Worm (Caenorhabditis elegans) whole organism, L1 larva: ENCODE measurements around the gene ZK1248.15.

Experiments used
- C16A3.4 ChIP-seq: fragments of 150-350 bp; optimal IDR thresholded peaks from 2 replicates; lab custom pipeline; 2014; ENCODE audit warnings: missing biosample characterization, missing genetic modification characterization
- C34B4.2 ChIP-seq: sonication (generic microtip); optimal IDR thresholded peaks from 2 replicates; lab custom pipeline; 2017; ENCODE audit warnings: mild to moderate bottlenecking, missing genetic modification characterization, missing compliant biosample characterization
- alr-1 ChIP-seq: fragments of 200-800 bp; sonication (Bioruptor generic); optimal IDR thresholded peaks from 2 replicates; lab custom pipeline; 2018; ENCODE audit warnings: borderline replicate concordance, mild to moderate bottlenecking, missing genetic modification characterization, missing compliant biosample characterization
- ama-1 ChIP-seq: fragments of 150-350 bp; optimal IDR thresholded peaks from 2 replicates; lab custom pipeline; 2014
- ceh-63 ChIP-seq: fragments of 200-800 bp; sonication (Bioruptor generic); optimal IDR thresholded peaks from 2 replicates; lab custom pipeline; 2018; ENCODE audit warnings: mild to moderate bottlenecking, missing genetic modification characterization, missing compliant biosample characterization
- ceh-8 ChIP-seq: fragments of 200-800 bp; sonication (Bioruptor generic); optimal IDR thresholded peaks from 2 replicates; lab custom pipeline; 2018; ENCODE audit warnings: mild to moderate bottlenecking, missing genetic modification characterization, moderate library complexity, missing compliant biosample characterization
- ceh-82 ChIP-seq, 3 experiments: fragments of 150-350 bp in 1 of 3; sonication (generic microtip) in 2 of 3; optimal IDR thresholded peaks; 2 replicates each; lab custom pipeline; 2014 to 2017; ENCODE audit warnings: missing biosample characterization in 3 of 3, missing genetic modification characterization in 3 of 3
- ceh-90 ChIP-seq: sonication (generic microtip); optimal IDR thresholded peaks from 2 replicates; lab custom pipeline; 2016; ENCODE audit warnings: missing genetic modification characterization, missing compliant biosample characterization
- dpl-1 ChIP-seq, 3 experiments: fragments of 150-350 bp in 2 of 3; sonication (generic microtip) in 1 of 3; optimal IDR thresholded peaks; 2 replicates each; lab custom pipeline; 2014 to 2017; ENCODE audit warnings: missing biosample characterization in 3 of 3, missing genetic modification characterization in 3 of 3, missing genetic modification reagents in 3 of 3
- efl-1 ChIP-seq, 4 experiments: fragments of 150-350 bp; optimal IDR thresholded peaks in 3 of 4; peaks in 1 of 4; 1 replicate in 1 of 4; 2 replicates in 3 of 4; lab custom pipeline; 2014; ENCODE audit warnings: missing biosample characterization in 2 of 4, missing genetic modification characterization in 2 of 4, missing genetic modification reagents in 2 of 4
- efl-3 ChIP-seq: fragments of 200-800 bp; sonication (Bioruptor generic); optimal IDR thresholded peaks from 2 replicates; lab custom pipeline; 2018; ENCODE audit warnings: mild to moderate bottlenecking, missing genetic modification characterization, missing compliant biosample characterization
- egl-27 ChIP-seq, 2 experiments: fragments of 150-350 bp in 1 of 2; sonication (generic microtip); optimal IDR thresholded peaks; 3 replicates each; lab custom pipeline; 2017 to 2018; ENCODE audit warnings: missing biosample characterization in 2 of 2, missing genetic modification characterization in 2 of 2, missing genetic modification reagents in 2 of 2
- elt-2 ChIP-seq: sonication (generic microtip); optimal IDR thresholded peaks from 2 replicates; lab custom pipeline; 2016; ENCODE audit warnings: missing genetic modification characterization, mild to moderate bottlenecking, inconsistent platforms, missing compliant biosample characterization, missing genetic modification reagents
- elt-3 ChIP-seq, 6 experiments: fragments of 150-350 bp in 1 of 6; sonication (generic microtip); optimal IDR thresholded peaks; 2 replicates each; lab custom pipeline; 2017 to 2018; ENCODE audit warnings: missing biosample characterization in 6 of 6, missing genetic modification characterization in 6 of 6, inconsistent platforms in 1 of 6
- ets-5 ChIP-seq: fragments of 200-800 bp; sonication (Bioruptor generic); IDR thresholded peaks from 2 replicates; pipeline ENCODE4 v1.3.6; 2022; ENCODE audit warnings: missing genetic modification characterization, missing compliant biosample characterization
- fkh-10 ChIP-seq: sonication (generic microtip); optimal IDR thresholded peaks from 2 replicates; lab custom pipeline; 2017; ENCODE audit warnings: missing biosample characterization, missing genetic modification reagents, missing genetic modification characterization
- hlh-17 ChIP-seq: fragments of 200-800 bp; sonication (Bioruptor generic); optimal IDR thresholded peaks from 2 replicates; lab custom pipeline; 2018; ENCODE audit warnings: missing genetic modification characterization, mild to moderate bottlenecking, missing compliant biosample characterization, moderate library complexity, borderline replicate concordance
- jun-1 ChIP-seq: fragments of 150-350 bp; optimal IDR thresholded peaks from 2 replicates; lab custom pipeline; 2014; ENCODE audit warnings: missing biosample characterization, missing genetic modification reagents, missing genetic modification characterization
- lin-13 ChIP-seq: fragments of 150-350 bp; optimal IDR thresholded peaks from 2 replicates; lab custom pipeline; 2014; ENCODE audit warnings: missing biosample characterization, missing genetic modification reagents, missing genetic modification characterization
- lin-35 ChIP-seq, 2 experiments: fragments of 150-350 bp; optimal IDR thresholded peaks; 2 replicates each; lab custom pipeline; 2014; ENCODE audit warnings: missing biosample characterization in 2 of 2, missing genetic modification characterization in 2 of 2, missing genetic modification reagents in 2 of 2
- lin-39 ChIP-seq: fragments of 150-350 bp; optimal IDR thresholded peaks from 2 replicates; lab custom pipeline; 2014; ENCODE audit warnings: missing biosample characterization, missing genetic modification reagents, missing genetic modification characterization
- lir-3 ChIP-seq: sonication (generic microtip); optimal IDR thresholded peaks from 2 replicates; lab custom pipeline; 2016; ENCODE audit warnings: mild to moderate bottlenecking, missing genetic modification characterization, moderate library complexity, missing compliant biosample characterization; ENCODE audit not compliant: poor library complexity
- lsy-2 ChIP-seq, 2 experiments: fragments of 150-350 bp; optimal IDR thresholded peaks; 2 replicates each; lab custom pipeline; 2014; ENCODE audit warnings: missing biosample characterization in 2 of 2, missing genetic modification characterization in 2 of 2
- mab-9 ChIP-seq: fragments of 200-800 bp; sonication (Bioruptor generic); IDR thresholded peaks from 2 replicates; pipeline ENCODE4 v1.3.6; 2022; ENCODE audit warnings: missing genetic modification reagents, missing genetic modification characterization, missing compliant biosample characterization
- nhr-20 ChIP-seq: sonication (generic microtip); optimal IDR thresholded peaks from 2 replicates; lab custom pipeline; 2016; ENCODE audit warnings: mild to moderate bottlenecking, missing genetic modification characterization, missing compliant biosample characterization
- nhr-28 ChIP-seq: fragments of 150-350 bp; optimal IDR thresholded peaks from 2 replicates; lab custom pipeline; 2014; ENCODE audit warnings: missing biosample characterization, missing genetic modification characterization
- nhr-71 ChIP-seq: sonication (generic microtip); optimal IDR thresholded peaks from 2 replicates; lab custom pipeline; 2016; ENCODE audit warnings: mild to moderate bottlenecking, missing genetic modification characterization, moderate library complexity, missing compliant biosample characterization
- nhr-76 ChIP-seq: sonication (generic microtip); optimal IDR thresholded peaks from 2 replicates; lab custom pipeline; 2017; ENCODE audit warnings: missing biosample characterization, missing genetic modification characterization
- nhr-84 ChIP-seq: sonication (generic microtip); optimal IDR thresholded peaks from 2 replicates; lab custom pipeline; 2017; ENCODE audit warnings: missing biosample characterization, missing genetic modification characterization
- nhr-85 ChIP-seq: sonication (generic microtip); peaks from one replicate; lab custom pipeline; 2016; ENCODE audit warnings: missing genetic modification characterization, inconsistent platforms, missing compliant biosample characterization
- rnt-1 ChIP-seq: sonication (generic microtip); optimal IDR thresholded peaks from 2 replicates; lab custom pipeline; 2016; ENCODE audit warnings: mild to moderate bottlenecking, missing genetic modification characterization, moderate library complexity, missing compliant biosample characterization
- snu-23 ChIP-seq: sonication (generic microtip); optimal IDR thresholded peaks from 2 replicates; lab custom pipeline; 2016; ENCODE audit warnings: missing genetic modification characterization, missing compliant biosample characterization
- sox-4 ChIP-seq: sonication (generic microtip); optimal IDR thresholded peaks from 2 replicates; lab custom pipeline; 2016; ENCODE audit warnings: missing genetic modification characterization, missing compliant biosample characterization
- sup-37 ChIP-seq: fragments of 200-800 bp; sonication (Bioruptor generic); optimal IDR thresholded peaks from 2 replicates; lab custom pipeline; 2018; ENCODE audit warnings: mild to moderate bottlenecking, missing genetic modification characterization, missing compliant biosample characterization
- swsn-7 ChIP-seq: sonication (generic microtip); optimal IDR thresholded peaks from 2 replicates; lab custom pipeline; 2016; ENCODE audit warnings: missing genetic modification characterization, missing compliant biosample characterization
- tbx-2 ChIP-seq: sonication (generic microtip); optimal IDR thresholded peaks from 2 replicates; lab custom pipeline; 2016; ENCODE audit warnings: missing genetic modification characterization, missing compliant biosample characterization
- tlp-1 ChIP-seq: fragments of 150-350 bp; optimal IDR thresholded peaks from 2 replicates; lab custom pipeline; 2014; ENCODE audit warnings: missing biosample characterization, missing genetic modification characterization
- unc-30 ChIP-seq: sonication (generic microtip); optimal IDR thresholded peaks from 2 replicates; lab custom pipeline; 2017; ENCODE audit warnings: missing biosample characterization, missing genetic modification characterization
- unc-86 ChIP-seq: sonication (generic microtip); optimal IDR thresholded peaks from 2 replicates; lab custom pipeline; 2016; ENCODE audit warnings: missing genetic modification characterization, missing compliant biosample characterization
- vab-15 ChIP-seq: sonication (generic microtip); optimal IDR thresholded peaks from 2 replicates; lab custom pipeline; 2017; ENCODE audit warnings: missing genotype, mild to moderate bottlenecking, missing genetic modification characterization, missing compliant biosample characterization
- zip-4 ChIP-seq: fragments of 200-800 bp; sonication (Bioruptor generic); optimal IDR thresholded peaks from 2 replicates; lab custom pipeline; 2018; ENCODE audit warnings: mild to moderate bottlenecking, missing genetic modification characterization, moderate library complexity, missing compliant biosample characterization
- ztf-11 ChIP-seq, 2 experiments: sonication (generic microtip); optimal IDR thresholded peaks; 2 replicates each; lab custom pipeline; 2016 to 2017; ENCODE audit warnings: missing genetic modification characterization in 2 of 2, missing biosample characterization in 1 of 2, missing compliant biosample characterization in 1 of 2
- ztf-4 ChIP-seq: fragments of 150-350 bp; optimal IDR thresholded peaks from 2 replicates; lab custom pipeline; 2014; ENCODE audit warnings: missing biosample characterization, missing genetic modification characterization

ZK1248.15 gene

ce11 chrII:5836153-5836719 is 2.1 kb downstream of the ZK1248.15 start, which contains the start of gene fzo-1 (continued):
- TF ChIP-seq jun-1 (tag; lab: Kevin White, UChicago) (no peak), sup-37 (GFP tag; lab: Kevin White, UChicago) (no peak), sox-4 (tag; lab: Kevin White, UChicago) (peak; percentile 71), ceh-8 (no peak), unc-86 (peak; percentile 2), nhr-28 (tag; lab: Kevin White, UChicago) (no peak), C34B4.2 (no peak), egl-27 (tag; optimal IDR thresholded peaks at IDR 0.05; lab: Kevin White, UChicago) (no peak), nhr-76 (tag; lab: Kevin White, UChicago) (no peak), ceh-90 (tag; lab: Kevin White, UChicago) (peak; percentile 64), nhr-84 (no peak), lin-35 (GFP tag; optimal IDR thresholded peaks at IDR 0.05; lab: Kevin White, UChicago) (peak; percentile 38 to 55), efl-3 (GFP tag; lab: Kevin White, UChicago) (no peak), dpl-1 (GFP tag; optimal IDR thresholded peaks at IDR 0.05; lab: Kevin White, UChicago) (peak; percentile 13 to 35 (median 21)), hlh-17 (GFP tag; lab: Kevin White, UChicago) (no peak), zip-4 (no peak), C16A3.4 (peak; percentile 45), ceh-63 (GFP tag; lab: Kevin White, UChicago) (peak; percentile 72), fkh-10 (GFP tag; lab: Kevin White, UChicago) (no peak), alr-1 (tag; lab: Kevin White, UChicago) (no peak), elt-3 (tag; optimal IDR thresholded peaks at IDR 0.05; lab: Kevin White, UChicago) (no peak), lin-39 (tag; lab: Kevin White, UChicago) (no peak), lsy-2 (tag; optimal IDR thresholded peaks at IDR 0.05; lab: Kevin White, UChicago) (peak in 1 of 2 experiments; percentile 66), ztf-4 (no peak), vab-15 (tag; lab: Kevin White, UChicago) (no peak), nhr-85 (peak; percentile 56), lir-3 (tag; lab: Kevin White, UChicago) (peak; percentile 77), swsn-7 (tag; lab: Kevin White, UChicago) (peak; percentile 45), efl-1 (optimal IDR thresholded peaks at IDR 0.05; lab: Kevin White, UChicago) (peak; percentile 42 to 50), efl-1 (GFP tag; optimal IDR thresholded peaks at IDR 0.05 in 1 of 2; lab: Kevin White, UChicago) (peak; percentile 22 to 36), nhr-20 (peak; percentile 59), elt-2 (tag; lab: Kevin White, UChicago) (peak; percentile 37), ama-1 (lab: Kevin White, UChicago) (no peak), tlp-1 (tag; lab: Kevin White, UChicago) (no peak), ets-5 (no peak), unc-30 (tag; lab: Kevin White, UChicago) (no peak), ztf-11 (tag; optimal IDR thresholded peaks at IDR 0.05; lab: Kevin White, UChicago) (peak in 1 of 2 experiments; percentile 64), lin-13 (GFP tag; lab: Kevin White, UChicago) (no peak), nhr-71 (tag; lab: Kevin White, UChicago) (peak; percentile 74), mab-9 (GFP tag; lab: Robert Waterston, UW) (no peak)

- no peak for TF ChIP-seq lir-3 (tag; lab: Kevin White, UChicago)
- TF ChIP-seq hlh-17 (GFP tag; lab: Kevin White, UChicago) = no peak
- TF ChIP-seq snu-23 = no peak
- TF ChIP-seq tbx-2 = no peak
- TF ChIP-seq egl-27 (tag; optimal IDR thresholded peaks at IDR 0.05; lab: Kevin White, UChicago) = no peak
- no peak for TF ChIP-seq rnt-1 (tag; lab: Kevin White, UChicago)
- no peak for TF ChIP-seq ceh-82 (tag; optimal IDR thresholded peaks at IDR 0.05; lab: Kevin White, UChicago)
Observed at ce11 chrII:5835146-5835545, 3.2 kb downstream of the ZK1248.15 start.
